Fruit fly (Drosophila melanogaster): Measurements from ENCODE around the gene cno.

Gene cno

dm6 chr3R:5124928-5125327, 92.3 kb downstream of the cno start:
- TF ChIP-seq psq (optimal IDR thresholded peaks at IDR 0.05) (no peak), h (optimal IDR thresholded peaks at IDR 0.05) (no peak), insv (optimal IDR thresholded peaks at IDR 0.05) (no peak), Myc (optimal IDR thresholded peaks at IDR 0.05) (no peak), ttk (optimal IDR thresholded peaks at IDR 0.05) (no peak), Sin3A (optimal IDR thresholded peaks at IDR 0.05) (no peak)

dm6 chr3R:5122266-5123096, 94.8 kb downstream of the cno start:
- TF ChIP-seq insv (optimal IDR thresholded peaks at IDR 0.05), result no peak
- TF ChIP-seq psq (optimal IDR thresholded peaks at IDR 0.05), result no peak
- TF ChIP-seq h (optimal IDR thresholded peaks at IDR 0.05), result no peak

- TF ChIP-seq h (optimal IDR thresholded peaks at IDR 0.05) (no peak), insv (optimal IDR thresholded peaks at IDR 0.05) (no peak), Sin3A (optimal IDR thresholded peaks at IDR 0.05) (no peak), Myc (optimal IDR thresholded peaks at IDR 0.05) (no peak), psq (optimal IDR thresholded peaks at IDR 0.05) (no peak), ttk (optimal IDR thresholded peaks at IDR 0.05) (no peak)
Measured at dm6 chr3R:5120461-5121214, 96.6 kb downstream of the cno start.
